Worm (Caenorhabditis elegans): ENCODE data around the gene ZC116.1.

DNA sequence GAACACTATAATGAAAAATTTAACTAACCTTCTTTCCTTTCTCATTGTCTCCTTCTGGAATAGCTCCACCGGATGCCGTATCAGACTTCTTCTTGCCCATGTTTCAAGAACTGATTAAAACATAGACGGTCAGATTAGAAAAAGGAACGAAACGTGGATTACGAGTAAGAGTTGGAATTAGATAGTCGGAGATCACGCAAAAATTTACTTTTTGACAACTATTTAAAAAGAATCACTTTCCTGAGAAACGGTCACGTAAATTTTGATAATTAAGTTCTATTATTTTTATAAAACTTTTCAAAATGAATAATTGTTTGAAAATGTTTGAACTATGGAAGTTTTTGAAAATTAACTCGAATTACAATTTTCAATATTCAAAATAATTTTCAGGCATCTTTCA is 2.5 kb downstream of the ZC116.1 start, which contains the start of gene cyc-2.2:
- no peak for TF ChIP-seq unc-62 (GFP tag; optimal IDR thresholded peaks at IDR 0.05)
- TF ChIP-seq pha-4 (tag; optimal IDR thresholded peaks at IDR 0.05) = no peak
- no peak for TF ChIP-seq nhr-76 (tag; optimal IDR thresholded peaks at IDR 0.05)
- TF ChIP-seq fos-1 (tag; optimal IDR thresholded peaks at IDR 0.05) = no peak
- no peak for TF ChIP-seq elt-2 (tag; optimal IDR thresholded peaks at IDR 0.05)
- TF ChIP-seq ama-1 (optimal IDR thresholded peaks at IDR 0.05) = no peak
- TF ChIP-seq mdl-1 (tag; optimal IDR thresholded peaks at IDR 0.05) = no peak
- no peak for TF ChIP-seq nhr-12 (tag; optimal IDR thresholded peaks at IDR 0.05)
- no peak for TF ChIP-seq fkh-10 (GFP tag; optimal IDR thresholded peaks at IDR 0.05)
- TF ChIP-seq nhr-237 (tag; optimal IDR thresholded peaks at IDR 0.05) = no peak
- TF ChIP-seq tbx-2 (tag; optimal IDR thresholded peaks at IDR 0.05) = no peak
